Worm (Caenorhabditis elegans): ENCODE measurements around the gene ben-1.

DNA sequence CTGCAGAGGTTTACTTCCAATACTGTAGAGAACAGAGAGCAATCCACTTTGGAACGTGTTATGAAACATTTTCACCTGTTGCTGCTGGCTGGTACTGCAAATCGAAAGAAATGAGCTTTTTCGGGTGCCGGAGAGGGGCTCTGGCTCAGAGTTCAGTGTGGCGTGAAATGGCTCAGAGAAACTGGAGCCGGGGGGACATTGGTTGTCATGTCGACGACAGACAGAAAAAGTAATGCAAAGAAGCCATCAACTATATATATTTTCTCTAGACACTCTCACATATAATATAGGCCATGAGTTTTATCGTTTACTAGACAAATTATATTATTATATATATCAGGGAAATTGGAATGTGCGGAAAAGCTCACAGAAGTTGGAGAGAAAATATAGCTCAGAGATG, 4.0 kb downstream of the ben-1 start, which contains the start of gene cfap-20:
- no peak for TF ChIP-seq klf-2 (GFP tag; conservative IDR thresholded peaks at IDR 0.05)
- 0 out of 2 replicates have a peak, but pooled peaks have one; percentile 6 for TF ChIP-seq flt-1 (GFP tag; IDR thresholded peaks at IDR 0.05)

Measured in whole organism, midembryonic.